Fruit fly (Drosophila melanogaster): ENCODE data around the gene CG18223.

CG18223 gene

DNA sequence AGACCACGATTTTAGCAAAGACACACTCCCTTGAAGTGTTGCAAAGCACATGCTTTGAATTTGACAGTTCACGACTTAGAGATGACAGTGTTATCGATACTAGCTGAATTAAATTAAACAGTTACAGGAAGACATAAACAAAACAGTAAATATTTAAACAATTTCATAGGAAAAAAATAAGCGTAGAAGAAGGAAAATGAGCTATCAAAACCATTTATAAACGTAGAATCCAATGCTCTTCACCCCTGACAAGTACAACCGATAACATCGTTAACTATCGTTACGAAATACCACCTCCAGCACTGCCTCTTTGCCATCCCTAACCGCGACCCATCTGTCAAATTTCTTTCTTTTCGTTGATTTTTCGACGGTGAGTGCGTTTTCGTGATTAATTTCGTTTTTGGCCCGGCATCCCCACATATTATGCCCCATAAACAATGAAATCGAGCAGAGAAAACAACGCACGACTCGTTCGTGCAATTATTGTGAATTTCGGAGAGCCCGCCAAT lies 21.3 kb downstream of the CG18223 start, which contains the start of gene RpL26 (continued):
- TF ChIP-seq GATAe (GFP tag; conservative IDR thresholded peaks at IDR 0.05) (peak; percentile 67), CG5180 (GFP tag; optimal IDR thresholded peaks at IDR 0.05) (no peak), CG2678 (tag; optimal IDR thresholded peaks at IDR 0.05) (peak; percentile 76), org-1 (GFP tag; optimal IDR thresholded peaks at IDR 0.05) (peak; percentile 36), CG8089 (GFP tag; optimal IDR thresholded peaks at IDR 0.05) (peak; percentile 81), CG10543 (GFP tag; optimal IDR thresholded peaks at IDR 0.05) (peak; percentile 77), CG10959 (GFP tag; IDR thresholded peaks at IDR 0.05) (peak; percentile 46; the same call in 1 of the 2 replicates), Side (GFP tag; optimal IDR thresholded peaks at IDR 0.05) (peak; percentile 71), az2 (GFP tag; optimal IDR thresholded peaks at IDR 0.05) (peak; percentile 53), z (GFP tag; IDR thresholded peaks at IDR 0.05) (no peak), CG10431 (GFP tag; optimal IDR thresholded peaks at IDR 0.05) (peak; percentile 46), maf-S (GFP tag; optimal IDR thresholded peaks at IDR 0.05) (peak; percentile 86), Hey (tag; optimal IDR thresholded peaks at IDR 0.05) (no peak), Hsf (GFP tag; optimal IDR thresholded peaks at IDR 0.05) (peak; percentile 89), corto (GFP tag; optimal IDR thresholded peaks at IDR 0.05) (no peak), ftz-f1 (GFP tag; optimal IDR thresholded peaks at IDR 0.05) (no peak), CG9817 (tag; optimal IDR thresholded peaks at IDR 0.05) (peak; percentile 85), Mrtf (GFP tag; IDR thresholded peaks at IDR 0.05) (no peak; the same call in 2 of the 3 replicates), ci (GFP tag; IDR thresholded peaks at IDR 0.05) (peak; percentile 38; the same call in 2 of the 3 replicates), CG17328 (GFP tag; IDR thresholded peaks at IDR 0.05) (peak; percentile 53; the same call in 1 of the 2 replicates), eyg (GFP tag; optimal IDR thresholded peaks at IDR 0.05) (peak; percentile 20), Atf3 (GFP tag; optimal IDR thresholded peaks at IDR 0.05) (peak; percentile 83), jumu (GFP tag; optimal IDR thresholded peaks at IDR 0.05) (peak; percentile 81), Gsc (GFP tag; IDR thresholded peaks at IDR 0.05) (no peak), ERR (GFP tag; optimal IDR thresholded peaks at IDR 0.05) (peak; percentile 26), ase (GFP tag; IDR thresholded peaks at IDR 0.05) (peak; percentile 54; the same call in 1 of the 3 replicates), CG6683 (GFP tag; optimal IDR thresholded peaks at IDR 0.05) (no peak), ash1 (GFP tag; optimal IDR thresholded peaks at IDR 0.05) (no peak), CG12744 (GFP tag; optimal IDR thresholded peaks at IDR 0.05) (peak; percentile 69), CG11560 (tag; IDR thresholded peaks at IDR 0.05) (peak; percentile 34; the same call in 1 of the 3 replicates), Stat92E (GFP tag; optimal IDR thresholded peaks at IDR 0.05) (peak in 1 of 3 experiments; percentile 81), dpn (GFP tag; optimal IDR thresholded peaks at IDR 0.05) (peak; percentile 79 to 89), CG1603 (tag; optimal IDR thresholded peaks at IDR 0.05) (peak; percentile 28), CG10274 (GFP tag; optimal IDR thresholded peaks at IDR 0.05) (peak; percentile 7), CG33213 (GFP tag; optimal IDR thresholded peaks at IDR 0.05) (peak; percentile 78), bab2 (GFP tag; optimal IDR thresholded peaks at IDR 0.05) (peak; percentile 87), ewg (GFP tag; optimal IDR thresholded peaks at IDR 0.05) (peak; percentile 62), CoRest (tag; optimal IDR thresholded peaks at IDR 0.05) (peak; percentile 90), Nf-YA (GFP tag; IDR thresholded peaks at IDR 0.05) (0 out of 2 replicates have a peak, but pooled peaks have one; percentile 12), MBD-R2 (GFP tag; IDR thresholded peaks at IDR 0.05) (peak; percentile 56), CG1647 (GFP tag; optimal IDR thresholded peaks at IDR 0.05) (peak; percentile 44), salm (tag; optimal IDR thresholded peaks at IDR 0.05) (no peak), CG14667 (GFP tag; IDR thresholded peaks at IDR 0.05) (no peak; the same call in 1 of the 2 replicates), Mad (GFP tag; optimal IDR thresholded peaks at IDR 0.05) (peak; percentile 62), nau (GFP tag; optimal IDR thresholded peaks at IDR 0.05) (peak; percentile 42), Adf1 (GFP tag; IDR thresholded peaks at IDR 0.05) (peak; percentile 43), CG3281 (GFP tag; optimal IDR thresholded peaks at IDR 0.05) (peak; percentile 72), emc (GFP tag; optimal IDR thresholded peaks at IDR 0.05) (peak; percentile 72), Jarid2 (GFP tag; optimal IDR thresholded peaks at IDR 0.05) (no peak), esg (GFP tag; conservative IDR thresholded peaks at IDR 0.05) (peak; percentile 66)
